Worm (Caenorhabditis elegans) whole organism, L4/young adult: ENCODE data around the gene nhr-135.

ENCODE experiments used
- W03F9.2 ChIP-seq: fragments of 150-350 bp; optimal IDR thresholded peaks from 2 replicates; lab custom pipeline; 2014; ENCODE audit warnings: missing biosample characterization, missing genetic modification characterization
- dao-5 ChIP-seq: sonication (generic microtip); optimal IDR thresholded peaks from 2 replicates; lab custom pipeline; 2016; ENCODE audit warnings: missing genotype, missing genetic modification characterization, moderate library complexity, missing compliant biosample characterization
- him-1 ChIP-seq: sonication (generic microtip); optimal IDR thresholded peaks from 2 replicates; lab custom pipeline; 2016; ENCODE audit warnings: missing genotype, missing genetic modification reagents, missing genetic modification characterization, missing compliant biosample characterization

ce11 chrV:7050153-7050552 lies 43.4 kb downstream of the nhr-135 start:
- TF ChIP-seq W03F9.2: no peak
- no peak for TF ChIP-seq dao-5
- no peak for TF ChIP-seq him-1 (tag; lab: Kevin White, UChicago)
